Worm (Caenorhabditis elegans): ENCODE results near the gene K07H8.12.

DNA sequence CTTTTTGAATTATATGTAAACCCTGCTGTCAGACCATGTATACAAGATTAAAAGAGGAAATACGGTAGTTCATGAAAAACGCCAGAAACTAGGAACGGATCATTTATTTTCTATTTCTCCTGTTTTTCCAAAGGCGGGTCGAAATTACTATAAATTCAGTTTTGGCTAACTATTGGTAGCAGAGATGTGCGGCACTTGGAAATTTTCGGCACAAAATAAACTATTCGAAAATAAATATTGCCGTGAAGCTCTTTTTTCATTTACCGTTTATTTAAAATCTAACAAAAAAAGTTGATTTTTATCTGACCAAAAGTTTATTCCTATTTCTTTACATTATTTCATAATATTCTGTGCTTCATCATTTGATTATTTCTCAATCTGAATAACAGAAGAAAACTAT lies 32.4 kb downstream of the K07H8.12 start, which contains the start of gene T09A12.1:
- TF ChIP-seq dpl-1 (GFP tag; optimal IDR thresholded peaks at IDR 0.05) (no peak), madf-3 (GFP tag; IDR thresholded peaks at IDR 0.05) (no peak), sptf-2 (GFP tag; optimal IDR thresholded peaks at IDR 0.05) (no peak)
